Worm (Caenorhabditis elegans): Measurements from ENCODE around the gene F08F3.10.

The F08F3.10 gene

ce11 chrV:5392993-5393628 is 20.0 kb upstream of the F08F3.10 start, which contains the start of gene C35A11.4:
TSS of gene C35A11.4 (minus strand) at chrV:5393148.
- TF ChIP-seq hlh-11 (tag; optimal IDR thresholded peaks at IDR 0.05): peak; percentile 76
- peak; percentile 86 for TF ChIP-seq dve-1 (tag; optimal IDR thresholded peaks at IDR 0.05; ENCODE audit: insufficient read depth)
- peak; percentile 31 for TF ChIP-seq nhr-48 (tag; optimal IDR thresholded peaks at IDR 0.05)
- peak; percentile 65 for TF ChIP-seq dmd-6 (GFP tag; IDR thresholded peaks at IDR 0.05)
- TF ChIP-seq nhr-11 (tag; optimal IDR thresholded peaks at IDR 0.05): no peak
- TF ChIP-seq aha-1 (tag): peak; percentile 75
- peak; percentile 37 for TF ChIP-seq hlh-30 (tag; optimal IDR thresholded peaks at IDR 0.05; ENCODE audit: insufficient read depth)
- no peak for TF ChIP-seq daf-16 (GFP tag; optimal IDR thresholded peaks at IDR 0.05)
- peak; percentile 81 for TF ChIP-seq daf-16 (tag; optimal IDR thresholded peaks at IDR 0.05)
- peak in 1 of 2 experiments; percentile 63 for TF ChIP-seq mdl-1 (tag; optimal IDR thresholded peaks at IDR 0.05)
- TF ChIP-seq nhr-28 (tag; optimal IDR thresholded peaks at IDR 0.05): peak; percentile 71
- TF ChIP-seq tag-97 (GFP tag; IDR thresholded peaks at IDR 0.05): no peak
- TF ChIP-seq php-3 (GFP tag; IDR thresholded peaks at IDR 0.05): peak; percentile 61; the same call in 1 of the 2 replicates
- TF ChIP-seq nhr-77 (tag; optimal IDR thresholded peaks at IDR 0.05): peak; percentile 73
- no peak for TF ChIP-seq F26F4.8 (GFP tag; conservative IDR thresholded peaks at IDR 0.05)
- no peak for TF ChIP-seq arid-1 (GFP tag; conservative IDR thresholded peaks at IDR 0.05)
- TF ChIP-seq pqm-1 (tag; optimal IDR thresholded peaks at IDR 0.05): peak; percentile 62
- peak; percentile 21 for TF ChIP-seq cey-2 (tag; optimal IDR thresholded peaks at IDR 0.05; ENCODE audit: borderline replicate concordance, insufficient read depth)

- peak; percentile 73 for TF ChIP-seq aha-1 (tag)
- TF ChIP-seq fos-1 (tag; optimal IDR thresholded peaks at IDR 0.05): no peak
These were observed 9.2 kb upstream of the F08F3.10 start for ce11 chrV:5403938-5404337.

ce11 chrV:5405053-5405452 is 8.1 kb upstream of the F08F3.10 start, which contains the start of gene dmsr-7:
TSS of gene dmsr-7 (plus strand) at chrV:5405353.
- TF ChIP-seq rbr-2 (tag; optimal IDR thresholded peaks at IDR 0.05) (no peak), sdz-12 (GFP tag; optimal IDR thresholded peaks at IDR 0.05) (no peak), egl-27 (tag; optimal IDR thresholded peaks at IDR 0.05) (no peak), ztf-11 (tag; optimal IDR thresholded peaks at IDR 0.05) (no peak), nhr-28 (tag; optimal IDR thresholded peaks at IDR 0.05) (no peak), daf-12 (tag; optimal IDR thresholded peaks at IDR 0.05) (no peak)

ce11 chrV:5408223-5408622 is 4.9 kb upstream of the F08F3.10 start, which contains the start of gene C25A6.1:
TSS of gene C25A6.1 (plus strand) at chrV:5408523.
- TF ChIP-seq rbr-2 (tag; optimal IDR thresholded peaks at IDR 0.05) (no peak), nhr-76 (tag; optimal IDR thresholded peaks at IDR 0.05) (no peak), lin-29 (GFP tag; IDR thresholded peaks at IDR 0.05) (no peak), nhr-10 (tag; optimal IDR thresholded peaks at IDR 0.05) (no peak), nhr-6 (tag; optimal IDR thresholded peaks at IDR 0.05) (no peak), aly-2 (tag; optimal IDR thresholded peaks at IDR 0.05) (no peak), ceh-20 (GFP tag; IDR thresholded peaks at IDR 0.05) (no peak), dpl-1 (GFP tag; optimal IDR thresholded peaks at IDR 0.05) (no peak), dmd-6 (GFP tag; IDR thresholded peaks at IDR 0.05) (no peak), cey-2 (tag; optimal IDR thresholded peaks at IDR 0.05; ENCODE audit: borderline replicate concordance, insufficient read depth) (no peak), mdt-29 (GFP tag; IDR thresholded peaks at IDR 0.05) (no peak), R02D3.7 (tag; optimal IDR thresholded peaks at IDR 0.05) (no peak), arid-1 (GFP tag; conservative IDR thresholded peaks at IDR 0.05) (no peak), ZK337.2 (GFP tag; IDR thresholded peaks at IDR 0.05) (no peak), F44E2.7 (GFP tag; IDR thresholded peaks at IDR 0.05) (no peak), tag-97 (GFP tag; IDR thresholded peaks at IDR 0.05) (no peak), saeg-2 (GFP tag; IDR thresholded peaks at IDR 0.05) (no peak)

Measured in whole organism, L4 larva.